Fruit fly (Drosophila melanogaster): ENCODE results near the gene CG9396.

CG9396 gene

DNA sequence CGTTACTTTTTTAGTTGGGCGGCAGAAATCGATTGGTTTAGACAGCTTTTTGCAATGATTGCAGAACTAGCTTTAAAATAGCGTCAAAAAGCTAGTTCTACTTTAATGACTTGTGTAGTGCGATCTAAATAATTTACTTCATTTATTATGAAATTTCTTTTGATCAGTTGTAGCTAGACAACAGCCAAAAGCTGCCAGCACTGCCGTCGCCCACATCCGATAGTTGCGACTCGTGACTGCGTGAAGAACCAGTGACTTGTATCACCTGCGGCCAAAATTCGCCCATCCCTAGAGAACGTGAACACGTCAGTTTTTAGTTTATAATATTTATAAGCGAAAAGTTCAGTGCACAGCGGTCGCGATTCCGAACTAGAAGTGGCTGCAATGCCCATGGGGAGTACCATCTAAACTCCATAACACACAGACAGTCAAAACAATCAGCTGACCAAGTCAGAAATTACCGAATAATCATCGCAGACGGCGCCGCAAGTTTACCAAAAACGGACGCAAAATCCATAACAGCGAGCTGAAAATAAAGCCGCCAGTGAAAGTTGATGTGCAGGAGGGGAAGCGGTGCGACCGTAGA is 15.3 kb upstream of the CG9396 start, which contains the start of gene P58IPK (continued):
- no peak for TF ChIP-seq CG8281 (tag; optimal IDR thresholded peaks at IDR 0.05)
- peak; percentile 7 for TF ChIP-seq CG10543 (GFP tag; optimal IDR thresholded peaks at IDR 0.05)
- 0 out of 2 replicates have a peak, but pooled peaks have one; percentile 13 for TF ChIP-seq CG32772 (GFP tag; IDR thresholded peaks at IDR 0.05)
- TF ChIP-seq Xrp1 (GFP tag; IDR thresholded peaks at IDR 0.05): peak; percentile 64
- TF ChIP-seq esg (GFP tag; conservative IDR thresholded peaks at IDR 0.05): peak; percentile 53; the same call in 1 of the 2 replicates
- TF ChIP-seq CG10147 (GFP tag; optimal IDR thresholded peaks at IDR 0.05): peak; percentile 55
- TF ChIP-seq CG11696 (GFP tag; IDR thresholded peaks at IDR 0.05): no peak
- TF ChIP-seq Hsf (GFP tag; optimal IDR thresholded peaks at IDR 0.05): peak; percentile 66
- TF ChIP-seq jumu (GFP tag; optimal IDR thresholded peaks at IDR 0.05): peak; percentile 76
- TF ChIP-seq fu2 (GFP tag; optimal IDR thresholded peaks at IDR 0.05): peak; percentile 56
- peak; percentile 88 for TF ChIP-seq CG14860 (GFP tag; IDR thresholded peaks at IDR 0.05; ENCODE audit: partially characterized antibody)
- TF ChIP-seq pfk (GFP tag; optimal IDR thresholded peaks at IDR 0.05): no peak
- TF ChIP-seq CG1647 (GFP tag; optimal IDR thresholded peaks at IDR 0.05): peak; percentile 57
- TF ChIP-seq scrt (GFP tag; optimal IDR thresholded peaks at IDR 0.05): peak; percentile 9
- peak; percentile 72 for TF ChIP-seq NFAT (GFP tag; IDR thresholded peaks at IDR 0.05)
- peak; percentile 54; the same call in 2 of the 3 replicates for TF ChIP-seq dysf (GFP tag; IDR thresholded peaks at IDR 0.05)
- no peak for TF ChIP-seq CkIIα-i1 (GFP tag; IDR thresholded peaks at IDR 0.05)
- TF ChIP-seq Atf-2 (GFP tag; optimal IDR thresholded peaks at IDR 0.05): peak; percentile 56
- TF ChIP-seq gro (GFP tag; optimal IDR thresholded peaks at IDR 0.05): peak; percentile 82
- no peak for TF ChIP-seq luna (GFP tag; optimal IDR thresholded peaks at IDR 0.05)
- TF ChIP-seq CG11093 (GFP tag; IDR thresholded peaks at IDR 0.05): no peak
- TF ChIP-seq ken (GFP tag; IDR thresholded peaks at IDR 0.05): peak; percentile 78
- peak; percentile 40 for TF ChIP-seq caup (GFP tag; optimal IDR thresholded peaks at IDR 0.05; ENCODE audit: severe bottlenecking)
- TF ChIP-seq E2f1 (GFP tag; IDR thresholded peaks at IDR 0.05): 0 out of 2 replicates have a peak, but pooled peaks have one; percentile 21
- TF ChIP-seq sc (optimal IDR thresholded peaks at IDR 0.05): no peak
- TF ChIP-seq sc (GFP tag; optimal IDR thresholded peaks at IDR 0.05): no peak
- TF ChIP-seq CG2889 (GFP tag; IDR thresholded peaks at IDR 0.05): no peak
- peak; percentile 64 for TF ChIP-seq grau (tag; optimal IDR thresholded peaks at IDR 0.05)
- no peak for TF ChIP-seq CG14050 (GFP tag; IDR thresholded peaks at IDR 0.05)
- no peak for TF ChIP-seq psq (GFP tag; optimal IDR thresholded peaks at IDR 0.05)
- TF ChIP-seq CG18476 (GFP tag; optimal IDR thresholded peaks at IDR 0.05): peak; percentile 44
- no peak for TF ChIP-seq CG32767 (GFP tag; IDR thresholded peaks at IDR 0.05)
- TF ChIP-seq crc (GFP tag; optimal IDR thresholded peaks at IDR 0.05): peak; percentile 54
- TF ChIP-seq MESR4 (GFP tag; optimal IDR thresholded peaks at IDR 0.05): peak; percentile 83
- TF ChIP-seq sna (GFP tag; IDR thresholded peaks at IDR 0.05; ENCODE audit: partially characterized antibody): peak; percentile 92
- TF ChIP-seq bbx (GFP tag; IDR thresholded peaks at IDR 0.05; ENCODE audit: partially characterized antibody): peak; percentile 95
- peak; percentile 82 for TF ChIP-seq Sin3A (optimal IDR thresholded peaks at IDR 0.05)
- TF ChIP-seq CG17359 (tag; optimal IDR thresholded peaks at IDR 0.05): peak; percentile 38
- TF ChIP-seq fru (optimal IDR thresholded peaks at IDR 0.05): no peak
- no peak for TF ChIP-seq CG10959 (GFP tag; IDR thresholded peaks at IDR 0.05)
- no peak for TF ChIP-seq Asciz (GFP tag; optimal IDR thresholded peaks at IDR 0.05)
- TF ChIP-seq zf30C (GFP tag; optimal IDR thresholded peaks at IDR 0.05): no peak
- TF ChIP-seq Ssrp (tag; optimal IDR thresholded peaks at IDR 0.05): peak; percentile 38
- TF ChIP-seq pzg (GFP tag; optimal IDR thresholded peaks at IDR 0.05): peak; percentile 92
- peak; percentile 76 for TF ChIP-seq CG17802 (tag; optimal IDR thresholded peaks at IDR 0.05)
- TF ChIP-seq schlank (tag; optimal IDR thresholded peaks at IDR 0.05): peak; percentile 25
- peak; percentile 77 for TF ChIP-seq Antp (GFP tag; optimal IDR thresholded peaks at IDR 0.05)
- TF ChIP-seq CG2120 (GFP tag; optimal IDR thresholded peaks at IDR 0.05): peak; percentile 87
- peak; percentile 66; the same call in 2 of the 3 replicates for TF ChIP-seq ci (GFP tag; IDR thresholded peaks at IDR 0.05)
- peak; percentile 66 for TF ChIP-seq phol (tag; optimal IDR thresholded peaks at IDR 0.05)
- TF ChIP-seq Fer1 (GFP tag; optimal IDR thresholded peaks at IDR 0.05): peak; percentile 41

Measured in whole organism, embryonic.